Worm (Caenorhabditis elegans): ENCODE measurements around the gene ify-1.

ce11 chrII:5019389-5020108 lies 35.4 kb downstream of the ify-1 start:
- no peak for TF ChIP-seq nhr-76 (tag; optimal IDR thresholded peaks at IDR 0.05)
- TF ChIP-seq lin-13 (tag; optimal IDR thresholded peaks at IDR 0.05), result no peak
- no peak for TF ChIP-seq unc-39 (tag; optimal IDR thresholded peaks at IDR 0.05)
- TF ChIP-seq pha-4 (tag; optimal IDR thresholded peaks at IDR 0.05), result no peak
- TF ChIP-seq snpc-4 (tag; optimal IDR thresholded peaks at IDR 0.05), result no peak
- no peak for TF ChIP-seq flh-1 (GFP tag; optimal IDR thresholded peaks at IDR 0.05)
- TF ChIP-seq blmp-1 (tag; optimal IDR thresholded peaks at IDR 0.05), result no peak
- no peak for TF ChIP-seq nhr-28 (tag; optimal IDR thresholded peaks at IDR 0.05)
- TF ChIP-seq ces-1 (GFP tag; optimal IDR thresholded peaks at IDR 0.05), result no peak
- no peak for TF ChIP-seq ztf-11 (tag; optimal IDR thresholded peaks at IDR 0.05)
- TF ChIP-seq elt-1 (tag; optimal IDR thresholded peaks at IDR 0.05; ENCODE audit: borderline replicate concordance, insufficient read depth), result no peak
- no peak for TF ChIP-seq unc-62 (GFP tag; optimal IDR thresholded peaks at IDR 0.05)
- TF ChIP-seq elt-3 (tag; optimal IDR thresholded peaks at IDR 0.05), result peak; percentile 17
- TF ChIP-seq lin-32 (GFP tag; optimal IDR thresholded peaks at IDR 0.05), result no peak

Data from whole organism, mixed stage, embryonic.